Worm (Caenorhabditis elegans): ENCODE results near the gene exc-12.

exc-12 gene

DNA sequence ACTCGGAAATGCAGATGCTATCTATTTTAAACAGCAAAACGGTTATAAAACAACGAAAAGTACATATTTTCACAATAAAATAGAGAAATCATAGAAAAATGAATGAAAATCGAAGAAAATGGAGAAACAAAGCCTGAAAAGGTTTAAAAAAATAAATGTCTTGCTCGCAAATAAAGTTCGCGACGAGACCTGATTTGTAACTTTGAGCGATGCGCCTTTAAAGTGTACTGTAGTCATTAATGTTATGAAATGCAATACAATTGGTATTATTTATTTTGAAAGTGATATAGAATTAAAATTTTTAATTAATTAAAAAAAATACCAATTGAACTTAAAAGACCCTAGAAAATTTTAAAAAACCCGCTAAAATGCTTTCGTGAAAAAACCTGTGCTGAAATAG, 9.0 kb downstream of the exc-12 start:
- TF ChIP-seq ztf-25 (GFP tag; IDR thresholded peaks at IDR 0.05) (no peak), Y56A3A.18 (GFP tag; IDR thresholded peaks at IDR 0.05) (no peak), cebp-1 (GFP tag; IDR thresholded peaks at IDR 0.05) (no peak), cebp-1 (tag; optimal IDR thresholded peaks at IDR 0.05) (no peak), madf-8 (GFP tag; conservative IDR thresholded peaks at IDR 0.05) (peak; percentile 41; the same call in 1 of the 2 replicates), ekl-4 (GFP tag; IDR thresholded peaks at IDR 0.05) (no peak), xnd-1 (tag; optimal IDR thresholded peaks at IDR 0.05) (peak; percentile 59), bed-1 (GFP tag; IDR thresholded peaks at IDR 0.05) (no peak), madf-6 (GFP tag; IDR thresholded peaks at IDR 0.05) (peak; percentile 70), mel-28 (tag; optimal IDR thresholded peaks at IDR 0.05; ENCODE audit: borderline replicate concordance) (no peak), F49E8.2 (tag; optimal IDR thresholded peaks at IDR 0.05; ENCODE audit: insufficient read depth) (no peak), lsl-1 (GFP tag; optimal IDR thresholded peaks at IDR 0.05) (peak; percentile 81), F33H1.4 (GFP tag; IDR thresholded peaks at IDR 0.05) (peak; percentile 77)

DNA sequence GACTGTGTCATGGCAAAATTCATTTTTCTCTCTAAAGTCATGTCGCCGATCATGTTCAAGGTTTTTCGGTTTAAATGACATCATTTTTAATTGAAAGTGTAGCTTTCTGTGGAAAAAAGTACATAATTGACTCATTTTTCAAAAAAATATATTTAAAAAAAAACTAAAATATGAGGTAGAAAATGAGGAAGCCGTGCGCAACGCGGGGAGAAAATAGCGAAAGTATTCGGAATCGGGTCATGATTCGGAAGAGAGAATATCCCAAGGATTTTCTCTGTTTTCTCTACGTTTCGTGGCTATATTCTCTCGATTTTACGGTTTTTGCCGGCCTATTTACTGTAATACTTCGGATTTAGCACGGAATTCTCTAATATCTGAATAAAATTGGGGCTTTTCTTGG, 9.5 kb downstream of the exc-12 start:
- TF ChIP-seq ZK185.1 (tag; optimal IDR thresholded peaks at IDR 0.05; ENCODE audit: poor library complexity, severe bottlenecking) (no peak), mel-28 (tag; optimal IDR thresholded peaks at IDR 0.05; ENCODE audit: borderline replicate concordance) (no peak), B0019.2 (GFP tag; conservative IDR thresholded peaks at IDR 0.05) (no peak), B0035.1 (tag; optimal IDR thresholded peaks at IDR 0.05) (no peak), atf-7 (tag; optimal IDR thresholded peaks at IDR 0.05) (no peak), Y79H2A.3 (GFP tag; conservative IDR thresholded peaks at IDR 0.05) (no peak), F33H1.4 (GFP tag; IDR thresholded peaks at IDR 0.05) (no peak), madf-3 (GFP tag; IDR thresholded peaks at IDR 0.05) (no peak), attf-5 (GFP tag; optimal IDR thresholded peaks at IDR 0.05) (no peak), egrh-3 (GFP tag; IDR thresholded peaks at IDR 0.05) (no peak), fkh-3 (tag; optimal IDR thresholded peaks at IDR 0.05) (no peak), let-607 (tag; optimal IDR thresholded peaks at IDR 0.05) (no peak)

DNA sequence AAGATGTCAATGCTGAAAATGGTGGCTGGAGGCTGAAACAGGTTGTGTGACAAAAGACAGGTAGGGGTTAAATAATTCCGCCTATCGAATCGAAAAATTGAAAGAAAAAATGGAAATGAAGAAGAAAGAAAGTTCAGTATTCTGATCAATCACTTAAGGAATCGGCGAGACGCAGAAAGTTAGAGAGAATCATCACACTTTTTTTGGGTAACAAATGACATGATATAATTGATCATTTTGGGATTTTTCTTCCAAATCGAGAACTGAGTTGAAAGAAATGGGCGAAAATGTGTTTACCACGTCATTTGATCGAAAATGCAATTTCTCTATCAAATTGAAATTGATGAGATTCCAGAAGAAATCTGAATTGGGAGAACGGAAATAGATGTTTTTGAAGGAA, 14.2 kb downstream of the exc-12 start:
- TF ChIP-seq hlh-12 (tag; optimal IDR thresholded peaks at IDR 0.05) = no peak
- peak; percentile 20 for TF ChIP-seq lin-40 (tag; optimal IDR thresholded peaks at IDR 0.05)
- TF ChIP-seq ztf-26 (tag; optimal IDR thresholded peaks at IDR 0.05) = peak; percentile 67

DNA sequence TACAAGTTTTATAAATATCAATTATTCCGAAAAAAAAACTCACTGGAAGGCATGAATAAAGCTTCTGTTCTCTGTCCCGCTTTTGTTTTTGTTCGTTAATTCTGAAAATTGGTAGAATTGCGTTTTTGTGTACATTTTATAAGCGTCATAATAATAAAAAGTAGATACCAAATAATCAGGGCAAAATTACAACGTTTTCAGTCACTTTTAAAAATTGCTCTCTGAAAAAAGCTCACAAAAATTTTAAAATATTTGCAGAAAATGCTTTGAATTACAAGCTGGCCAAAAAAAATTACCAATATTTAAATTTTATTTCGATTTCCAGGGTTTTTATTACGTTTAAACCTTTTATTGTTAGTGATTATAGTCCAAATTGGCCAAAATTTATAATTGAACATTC, 15.0 kb downstream of the exc-12 start, which contains the start of gene scav-2:
Gene scav-2 (minus strand): TSS at position 101 of the 400 bp plus-strand sequence.
- TF ChIP-seq lsl-1 (GFP tag; optimal IDR thresholded peaks at IDR 0.05) (no peak), ceh-91 (GFP tag; IDR thresholded peaks at IDR 0.05) (no peak), hlh-26 (GFP tag; conservative IDR thresholded peaks at IDR 0.05) (no peak), unc-62 (GFP tag; optimal IDR thresholded peaks at IDR 0.05) (no peak), fkh-3 (tag; optimal IDR thresholded peaks at IDR 0.05) (no peak), unc-130 (GFP tag; optimal IDR thresholded peaks at IDR 0.05) (no peak), madf-10 (tag; optimal IDR thresholded peaks at IDR 0.05) (no peak)

DNA sequence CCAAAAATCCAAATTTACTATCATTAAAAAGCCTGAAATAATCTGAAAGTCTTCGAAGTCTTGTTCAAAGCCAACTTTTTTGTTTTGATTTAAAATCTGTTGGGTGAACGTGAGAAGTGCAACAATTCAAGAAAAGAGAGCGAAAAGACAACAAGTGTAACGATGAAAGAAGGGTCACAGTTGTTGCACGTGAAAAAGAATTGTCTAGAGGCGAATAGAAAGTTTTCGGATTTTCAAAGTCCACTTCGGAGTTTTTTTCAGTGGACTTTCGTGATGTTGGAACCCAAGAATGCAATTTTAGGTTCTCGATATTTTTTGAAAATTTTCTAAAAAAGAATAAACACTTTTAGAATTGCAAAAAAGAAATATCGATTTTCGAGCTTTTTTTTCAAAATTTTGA, 20.3 kb downstream of the exc-12 start:
- TF ChIP-seq snpc-4 (GFP tag; optimal IDR thresholded peaks at IDR 0.05) (no peak), snpc-4 (tag; optimal IDR thresholded peaks at IDR 0.05) (no peak), lsl-1 (GFP tag; optimal IDR thresholded peaks at IDR 0.05) (no peak), lin-40 (tag; optimal IDR thresholded peaks at IDR 0.05) (peak; percentile 1), ztf-26 (tag; optimal IDR thresholded peaks at IDR 0.05) (peak; percentile 56)

All from whole organism, young adult.